Fruit fly (Drosophila melanogaster): ENCODE data around the gene Golgin104.

Golgin104 gene

dm6 chr3L:16305820-16306650 is 45.7 kb downstream of the Golgin104 start, which contains the start of the genes CG13043 and CG13063 (continued):
- TF ChIP-seq CG31388 (GFP tag; optimal IDR thresholded peaks at IDR 0.05) (no peak), CG2678 (tag; optimal IDR thresholded peaks at IDR 0.05) (peak; percentile 42), exex (tag; optimal IDR thresholded peaks at IDR 0.05) (no peak), fd102C (GFP tag; optimal IDR thresholded peaks at IDR 0.05) (no peak), ro (GFP tag; IDR thresholded peaks at IDR 0.05) (no peak), Deaf1 (tag; optimal IDR thresholded peaks at IDR 0.05) (peak; percentile 18), PHDP (tag; optimal IDR thresholded peaks at IDR 0.05) (peak; percentile 3), grau (tag; optimal IDR thresholded peaks at IDR 0.05) (no peak), B-H1 (GFP tag; IDR thresholded peaks at IDR 0.05) (no peak), CG11398 (GFP tag; optimal IDR thresholded peaks at IDR 0.05) (no peak), E2f2 (GFP tag; IDR thresholded peaks at IDR 0.05) (no peak), Oli (tag; optimal IDR thresholded peaks at IDR 0.05) (peak; percentile 22), Bgb (GFP tag; IDR thresholded peaks at IDR 0.05; ENCODE audit: partially characterized antibody) (no peak), gce (GFP tag; IDR thresholded peaks at IDR 0.05) (no peak), nmo (GFP tag; optimal IDR thresholded peaks at IDR 0.05) (peak; percentile 10), CG11456 (GFP tag; IDR thresholded peaks at IDR 0.05) (no peak), kni (GFP tag; optimal IDR thresholded peaks at IDR 0.05) (no peak), Atf-2 (GFP tag; optimal IDR thresholded peaks at IDR 0.05) (no peak), HHEX (GFP tag; optimal IDR thresholded peaks at IDR 0.05) (no peak), nerfin-1 (tag; optimal IDR thresholded peaks at IDR 0.05) (no peak), CG9727 (GFP tag; optimal IDR thresholded peaks at IDR 0.05) (no peak), row (GFP tag; IDR thresholded peaks at IDR 0.05) (peak; percentile 41; the same call in 1 of the 3 replicates), fd96Cb (tag; optimal IDR thresholded peaks at IDR 0.05) (no peak), unpg (GFP tag; optimal IDR thresholded peaks at IDR 0.05) (peak; percentile 42), Meics (GFP tag; optimal IDR thresholded peaks at IDR 0.05) (no peak), Sox102F (GFP tag; optimal IDR thresholded peaks at IDR 0.05) (peak; percentile 35), oc (tag; optimal IDR thresholded peaks at IDR 0.05) (peak; percentile 7), disco-r (GFP tag; optimal IDR thresholded peaks at IDR 0.05) (no peak), CG15269 (tag; optimal IDR thresholded peaks at IDR 0.05) (peak; percentile 41), cad (GFP tag; optimal IDR thresholded peaks at IDR 0.05) (no peak), CG10462 (GFP tag; optimal IDR thresholded peaks at IDR 0.05) (no peak), bbx (GFP tag; IDR thresholded peaks at IDR 0.05; ENCODE audit: partially characterized antibody) (no peak), emc (GFP tag; optimal IDR thresholded peaks at IDR 0.05) (no peak), yki (optimal IDR thresholded peaks at IDR 0.05) (no peak), CG2712 (tag; optimal IDR thresholded peaks at IDR 0.05) (no peak), CG8089 (GFP tag; optimal IDR thresholded peaks at IDR 0.05) (no peak), CG32532 (GFP tag; IDR thresholded peaks at IDR 0.05) (no peak), Vsx1 (GFP tag; optimal IDR thresholded peaks at IDR 0.05) (no peak), Tbp (GFP tag; optimal IDR thresholded peaks at IDR 0.05) (no peak), insv (GFP tag; optimal IDR thresholded peaks at IDR 0.05) (no peak), Ptx1 (GFP tag; IDR thresholded peaks at IDR 0.05) (peak; percentile 35; the same call in 1 of the 2 replicates), gem (tag; optimal IDR thresholded peaks at IDR 0.05) (peak; percentile 59), sd (tag; optimal IDR thresholded peaks at IDR 0.05) (no peak), Hr3 (GFP tag; optimal IDR thresholded peaks at IDR 0.05) (no peak), Abd-B (GFP tag; optimal IDR thresholded peaks at IDR 0.05) (no peak), CG8944 (GFP tag; optimal IDR thresholded peaks at IDR 0.05) (no peak), CG6854 (GFP tag; optimal IDR thresholded peaks at IDR 0.05) (no peak), CG1647 (GFP tag; optimal IDR thresholded peaks at IDR 0.05) (no peak), cato (GFP tag; optimal IDR thresholded peaks at IDR 0.05; ENCODE audit: borderline replicate concordance) (no peak), CG34376 (GFP tag; optimal IDR thresholded peaks at IDR 0.05) (no peak)
